Worm (Caenorhabditis elegans) whole organism, late embryonic: ENCODE measurements around the gene F22B8.3.

Experiments
- C38D4.7 ChIP-seq: fragments of 200-800 bp; sonication (Bioruptor generic); optimal IDR thresholded peaks from 2 replicates; lab custom pipeline; 2018; ENCODE audit warnings: mild to moderate bottlenecking, missing genetic modification characterization, moderate library complexity, missing compliant biosample characterization
- F13H6.1 ChIP-seq: sonication (generic microtip); optimal IDR thresholded peaks from 2 replicates; lab custom pipeline; 2016; ENCODE audit warnings: missing genetic modification characterization, missing compliant biosample characterization
- K02D7.2 ChIP-seq: sonication (generic microtip); optimal IDR thresholded peaks from 2 replicates; lab custom pipeline; 2017; ENCODE audit warnings: mild to moderate bottlenecking, missing genetic modification characterization, missing compliant biosample characterization
- T23F11.4 ChIP-seq: fragments of 200-800 bp; sonication (Bioruptor generic); optimal IDR thresholded peaks from 2 replicates; lab custom pipeline; 2018; ENCODE audit warnings: mild to moderate bottlenecking, missing genetic modification characterization, missing compliant biosample characterization
- ama-1 ChIP-seq: fragments of 150-350 bp; optimal IDR thresholded peaks from 2 replicates; lab custom pipeline; 2014
- ceh-14 ChIP-seq: sonication (generic microtip); optimal IDR thresholded peaks from 2 replicates; lab custom pipeline; 2016; ENCODE audit warnings: missing genotype, missing genetic modification characterization, missing compliant biosample characterization
- ceh-31 ChIP-seq: sonication (generic microtip); optimal IDR thresholded peaks from 2 replicates; lab custom pipeline; 2016; ENCODE audit warnings: missing genetic modification characterization, missing compliant biosample characterization
- ceh-48 ChIP-seq: sonication (generic microtip); optimal IDR thresholded peaks from 2 replicates; lab custom pipeline; 2016; ENCODE audit warnings: missing genetic modification characterization, inconsistent platforms, missing compliant biosample characterization
- ceh-6 ChIP-seq: fragments of 200-800 bp; sonication (Bioruptor generic); optimal IDR thresholded peaks from 2 replicates; lab custom pipeline; 2018; ENCODE audit warnings: mild to moderate bottlenecking, missing genetic modification characterization, missing compliant biosample characterization
- elt-2 ChIP-seq: sonication (generic microtip); optimal IDR thresholded peaks from 2 replicates; lab custom pipeline; 2016; ENCODE audit warnings: missing genetic modification reagents, missing genetic modification characterization, missing compliant biosample characterization
- ets-4 ChIP-seq: sonication (generic microtip); optimal IDR thresholded peaks from 2 replicates; lab custom pipeline; 2016; ENCODE audit warnings: missing genetic modification characterization, missing compliant biosample characterization
- eyg-1 ChIP-seq: sonication (generic microtip); optimal IDR thresholded peaks from 2 replicates; lab custom pipeline; 2016; ENCODE audit warnings: missing genotype, missing genetic modification characterization, missing compliant biosample characterization
- fax-1 ChIP-seq: sonication (generic microtip); optimal IDR thresholded peaks from 2 replicates; lab custom pipeline; 2016; ENCODE audit warnings: missing genotype, missing genetic modification characterization, missing compliant biosample characterization
- fkh-10 ChIP-seq: fragments of 150-350 bp; optimal IDR thresholded peaks from 2 replicates; lab custom pipeline; 2014; ENCODE audit warnings: missing biosample characterization, missing genetic modification reagents, missing genetic modification characterization
- fkh-6 ChIP-seq: sonication (generic microtip); optimal IDR thresholded peaks from 2 replicates; lab custom pipeline; 2016; ENCODE audit warnings: missing genetic modification characterization, missing compliant biosample characterization
- hlh-13 ChIP-seq: fragments of 200-800 bp; sonication (Bioruptor generic); optimal IDR thresholded peaks from 2 replicates; lab custom pipeline; 2018; ENCODE audit warnings: mild to moderate bottlenecking, missing genetic modification characterization, missing compliant biosample characterization
- hlh-30 ChIP-seq: sonication (generic microtip); optimal IDR thresholded peaks from 2 replicates; lab custom pipeline; 2017; ENCODE audit warnings: antibody characterized with exemption, missing genetic modification characterization, missing compliant biosample characterization; ENCODE audit not compliant: insufficient read depth
- hlh-8 ChIP-seq: sonication (generic microtip); optimal IDR thresholded peaks from 2 replicates; lab custom pipeline; 2016; ENCODE audit warnings: missing genotype, missing genetic modification characterization, missing compliant biosample characterization
- lim-6 ChIP-seq: sonication (generic microtip); optimal IDR thresholded peaks from 2 replicates; lab custom pipeline; 2016; ENCODE audit warnings: missing genetic modification characterization, missing compliant biosample characterization
- madf-2 ChIP-seq: sonication (generic microtip); optimal IDR thresholded peaks from 2 replicates; lab custom pipeline; 2017; ENCODE audit warnings: missing genetic modification characterization, missing compliant biosample characterization
- nhr-232 ChIP-seq: sonication (generic microtip); optimal IDR thresholded peaks from 2 replicates; lab custom pipeline; 2016; ENCODE audit warnings: missing genetic modification characterization, missing compliant biosample characterization
- npax-4 ChIP-seq: sonication (generic microtip); optimal IDR thresholded peaks from 2 replicates; lab custom pipeline; 2016; ENCODE audit warnings: missing genetic modification characterization, missing compliant biosample characterization
- odd-2 ChIP-seq: sonication (generic microtip); optimal IDR thresholded peaks from 2 replicates; lab custom pipeline; 2017; ENCODE audit warnings: antibody characterized with exemption, mild to moderate bottlenecking, missing genetic modification characterization, missing compliant biosample characterization
- pag-3 ChIP-seq: sonication (generic microtip); optimal IDR thresholded peaks from 2 replicates; lab custom pipeline; 2016; ENCODE audit warnings: missing compliant biosample characterization, missing genetic modification characterization, borderline replicate concordance
- pax-1 ChIP-seq: fragments of 150-350 bp; optimal IDR thresholded peaks from 2 replicates; lab custom pipeline; 2014; ENCODE audit warnings: missing biosample characterization, missing genetic modification characterization
- pha-2 ChIP-seq: sonication (generic microtip); optimal IDR thresholded peaks from 2 replicates; lab custom pipeline; 2017; ENCODE audit warnings: mild to moderate bottlenecking, missing genetic modification characterization, missing compliant biosample characterization
- pqm-1 ChIP-seq: sonication (generic microtip); optimal IDR thresholded peaks from 2 replicates; lab custom pipeline; 2016; ENCODE audit warnings: missing genetic modification characterization, missing compliant biosample characterization
- pros-1 ChIP-seq: fragments of 150-350 bp; optimal IDR thresholded peaks from 2 replicates; lab custom pipeline; 2014; ENCODE audit warnings: missing biosample characterization, missing genetic modification reagents, missing genetic modification characterization
- ref-2 ChIP-seq: sonication (generic microtip); optimal IDR thresholded peaks from 2 replicates; lab custom pipeline; 2016; ENCODE audit warnings: missing genetic modification characterization, missing compliant biosample characterization
- sdc-2 ChIP-seq: sonication (generic microtip); optimal IDR thresholded peaks from 2 replicates; lab custom pipeline; 2016; ENCODE audit warnings: missing genotype, missing genetic modification characterization, missing compliant biosample characterization
- sox-2 ChIP-seq: fragments of 200-800 bp; sonication (Bioruptor generic); IDR thresholded peaks from 2 replicates; pipeline ENCODE4 v1.3.6; 2022; ENCODE audit warnings: missing genetic modification reagents, missing genetic modification characterization, missing compliant biosample characterization
- sox-4 ChIP-seq: sonication (generic microtip); optimal IDR thresholded peaks from 2 replicates; lab custom pipeline; 2017; ENCODE audit warnings: mild to moderate bottlenecking, missing genetic modification characterization, inconsistent platforms, missing compliant biosample characterization
- syd-9 ChIP-seq: sonication (generic microtip); optimal IDR thresholded peaks from 2 replicates; lab custom pipeline; 2016; ENCODE audit warnings: mild to moderate bottlenecking, missing genetic modification characterization, moderate library complexity, missing compliant biosample characterization
- tbx-7 ChIP-seq: sonication (generic microtip); optimal IDR thresholded peaks from 2 replicates; lab custom pipeline; 2016; ENCODE audit warnings: missing genotype, missing genetic modification characterization, missing compliant biosample characterization
- ttx-3 ChIP-seq: sonication (generic microtip); optimal IDR thresholded peaks from 2 replicates; lab custom pipeline; 2016; ENCODE audit warnings: missing genetic modification reagents, missing genetic modification characterization, missing compliant biosample characterization
- unc-3 ChIP-seq, 2 experiments: fragments of 200-800 bp in 1 of 2; sonication (Bioruptor generic) in 1 of 2; sonication (generic microtip) in 1 of 2; conservative IDR thresholded peaks in 1 of 2; optimal IDR thresholded peaks in 1 of 2; 2 replicates each; pipeline versions ENCODE4 v1.3.6 to Lab custom; 2016 to 2022; ENCODE audit warnings: missing compliant biosample characterization in 2 of 2, missing genetic modification characterization in 2 of 2, missing genetic modification reagents in 1 of 2
- unc-55 ChIP-seq: sonication (generic microtip); optimal IDR thresholded peaks from 2 replicates; lab custom pipeline; 2017; ENCODE audit warnings: missing biosample characterization, missing genetic modification reagents, missing genetic modification characterization
- ztf-16 ChIP-seq: sonication (generic microtip); optimal IDR thresholded peaks from 2 replicates; lab custom pipeline; 2017; ENCODE audit warnings: missing genetic modification characterization, missing compliant biosample characterization

Gene F22B8.3

DNA sequence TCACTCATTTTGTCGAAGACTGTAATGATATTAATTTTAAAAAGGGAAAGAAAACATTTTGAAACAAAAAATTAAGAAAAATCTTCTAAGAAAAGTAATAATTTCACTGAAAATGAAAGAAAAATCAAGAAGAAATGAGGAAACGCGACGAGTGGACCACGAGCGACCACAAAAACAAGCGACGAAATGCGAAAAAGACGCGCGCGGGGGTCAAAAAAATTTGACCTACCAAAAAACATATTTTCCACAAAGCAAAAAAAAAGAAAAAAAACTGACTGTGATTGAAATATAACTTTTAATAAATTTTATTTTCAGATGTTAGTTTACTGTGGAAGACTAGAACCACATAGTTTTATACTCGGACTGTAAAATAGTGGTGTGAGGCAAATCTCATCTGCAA, 31.9 kb upstream of the F22B8.3 start, which contains the start of gene F14H3.6:
Gene F14H3.6 (minus strand): TSS at position 22 of the 400 bp plus-strand sequence.
- TF ChIP-seq fax-1, result no peak
- TF ChIP-seq hlh-8 (tag; lab: Kevin White, UChicago), result no peak
- TF ChIP-seq hlh-30 (tag; lab: Kevin White, UChicago), result no peak
- no peak for TF ChIP-seq ceh-31 (tag; lab: Kevin White, UChicago)
- TF ChIP-seq C38D4.7 (GFP tag; lab: Kevin White, UChicago), result no peak
- TF ChIP-seq ceh-6 (GFP tag; lab: Kevin White, UChicago), result no peak
- no peak for TF ChIP-seq tbx-7 (tag; lab: Kevin White, UChicago)
- TF ChIP-seq ztf-16 (tag; lab: Kevin White, UChicago), result no peak
- no peak for TF ChIP-seq pha-2
- no peak for TF ChIP-seq pag-3
- TF ChIP-seq sox-2 (GFP tag; lab: Robert Waterston, UW), result no peak
- TF ChIP-seq ets-4 (tag; lab: Kevin White, UChicago), result no peak
- no peak for TF ChIP-seq nhr-232 (tag; lab: Kevin White, UChicago)
- no peak for TF ChIP-seq T23F11.4 (GFP tag; lab: Kevin White, UChicago)
- no peak for TF ChIP-seq fkh-6 (tag; lab: Kevin White, UChicago)
- TF ChIP-seq pqm-1 (tag; lab: Kevin White, UChicago), result no peak
- no peak for TF ChIP-seq unc-55
- TF ChIP-seq ceh-14, result no peak

DNA sequence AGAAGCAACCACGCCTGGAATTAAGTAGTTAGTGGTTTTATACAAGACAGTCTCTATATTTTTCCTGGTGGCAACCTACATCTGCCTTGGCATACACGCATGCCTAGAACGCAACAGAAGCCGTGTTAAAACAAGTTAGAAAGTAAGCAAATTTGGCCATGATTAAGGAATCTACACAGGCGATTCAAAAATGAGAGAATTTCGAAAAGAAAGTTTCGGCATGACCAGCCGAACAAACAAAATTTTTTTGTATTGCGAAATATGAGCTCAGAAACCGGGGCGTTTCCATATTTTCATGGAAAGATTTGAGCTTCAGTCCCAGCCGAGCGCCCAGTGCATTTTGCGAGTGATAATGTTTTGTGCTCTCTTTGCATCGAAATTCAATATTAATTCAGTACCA, 30.6 kb upstream of the F22B8.3 start, which contains the start of gene F14H3.15:
Gene F14H3.15 (minus strand): TSS at position 101 of the 400 bp plus-strand sequence.
- TF ChIP-seq ceh-31 (tag; lab: Kevin White, UChicago) (no peak), elt-2 (tag; lab: Kevin White, UChicago) (no peak), ztf-16 (tag; lab: Kevin White, UChicago) (no peak), sox-2 (GFP tag; lab: Robert Waterston, UW) (no peak), pax-1 (tag; lab: Kevin White, UChicago) (no peak), pros-1 (tag; lab: Kevin White, UChicago) (no peak), sdc-2 (tag; lab: Kevin White, UChicago) (no peak), ref-2 (tag; lab: Kevin White, UChicago) (no peak), hlh-13 (GFP tag; lab: Kevin White, UChicago) (no peak), lim-6 (tag; lab: Kevin White, UChicago) (no peak)

DNA sequence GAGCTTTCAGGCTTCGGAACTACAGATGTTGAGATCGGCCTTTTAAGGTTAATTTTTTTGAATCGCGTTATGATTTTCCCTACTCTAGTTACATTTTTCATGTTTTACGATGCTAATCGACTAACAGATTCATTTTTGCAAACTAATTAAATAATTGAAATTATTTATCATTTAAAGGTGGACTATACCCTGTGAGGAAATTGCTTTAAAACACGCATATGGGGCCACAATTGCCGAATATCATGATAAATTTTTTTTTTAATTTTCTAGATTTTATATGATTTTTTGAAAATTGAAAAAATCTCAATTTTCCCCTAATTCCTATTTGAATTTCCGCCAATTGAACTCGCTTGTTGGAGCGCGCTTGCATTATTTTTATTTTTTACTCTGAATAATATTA, 28.8 kb upstream of the F22B8.3 start, which contains the start of gene fbxa-100:
Gene fbxa-100 (minus strand): TSS at position 101 of the 400 bp plus-strand sequence.
- TF ChIP-seq ceh-48 (tag; lab: Kevin White, UChicago), result no peak
- TF ChIP-seq eyg-1 (tag; lab: Kevin White, UChicago), result no peak
- TF ChIP-seq ceh-6 (GFP tag; lab: Kevin White, UChicago), result no peak
- no peak for TF ChIP-seq madf-2 (tag; lab: Kevin White, UChicago)
- no peak for TF ChIP-seq ttx-3
- TF ChIP-seq npax-4 (tag; lab: Kevin White, UChicago), result no peak
- no peak for TF ChIP-seq F13H6.1 (tag; lab: Kevin White, UChicago)
- TF ChIP-seq pros-1 (tag; lab: Kevin White, UChicago), result no peak
- no peak for TF ChIP-seq unc-3 (GFP tag; conservative IDR thresholded peaks at IDR 0.05; lab: Robert Waterston, UW)
- TF ChIP-seq unc-3 (tag; optimal IDR thresholded peaks at IDR 0.05; lab: Kevin White, UChicago), result no peak
- no peak for TF ChIP-seq ama-1
- TF ChIP-seq ets-4 (tag; lab: Kevin White, UChicago), result no peak
- no peak for TF ChIP-seq sox-4
- TF ChIP-seq K02D7.2, result no peak
- no peak for TF ChIP-seq unc-55
- TF ChIP-seq fkh-10 (GFP tag; lab: Kevin White, UChicago), result no peak
- TF ChIP-seq odd-2 (tag; lab: Kevin White, UChicago), result no peak
- TF ChIP-seq syd-9 (tag; lab: Kevin White, UChicago), result no peak
